Fruit fly (Drosophila melanogaster): ENCODE results near the gene CG31815.
A peak's percentile ranks its signal among the peaks of the same experiment; 100 is the strongest.

CG31815 gene

DNA sequence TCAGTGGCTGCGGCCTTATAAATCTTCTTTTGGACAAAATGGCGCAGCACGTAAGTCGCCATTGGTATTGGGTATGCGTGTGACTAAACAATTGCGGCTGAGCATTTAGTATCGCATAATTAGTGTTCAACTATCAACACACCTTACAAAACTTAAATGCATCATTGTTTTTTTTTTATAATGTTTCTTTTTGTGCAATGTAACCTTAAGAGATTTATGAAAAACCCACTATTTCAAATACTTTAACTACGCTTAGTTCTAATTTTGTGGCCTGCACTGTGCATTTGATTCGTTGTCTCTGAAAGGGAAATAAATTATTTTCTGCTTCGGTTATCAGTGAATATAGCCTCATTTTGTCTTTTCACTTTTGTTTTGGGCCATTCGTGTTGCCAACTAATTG, 38.3 kb downstream of the CG31815 start (continued):
- TF ChIP-seq Neu2 (GFP tag; optimal IDR thresholded peaks at IDR 0.05; ENCODE audit: borderline replicate concordance) (no peak), NC2β (GFP tag; optimal IDR thresholded peaks at IDR 0.05) (peak; percentile 19), lilli (GFP tag; optimal IDR thresholded peaks at IDR 0.05) (peak; percentile 56), CG10267 (tag; optimal IDR thresholded peaks at IDR 0.05) (peak; percentile 56), CG1233 (GFP tag; optimal IDR thresholded peaks at IDR 0.05) (peak; percentile 45), CG11723 (GFP tag; optimal IDR thresholded peaks at IDR 0.05) (no peak), Hmx (GFP tag; optimal IDR thresholded peaks at IDR 0.05) (peak; percentile 1), E2f2 (GFP tag; IDR thresholded peaks at IDR 0.05) (peak; percentile 27; the same call in 1 of the 2 replicates), sna (GFP tag; IDR thresholded peaks at IDR 0.05; ENCODE audit: partially characterized antibody) (no peak), CG15011 (GFP tag; optimal IDR thresholded peaks at IDR 0.05) (peak; percentile 27), disco-r (GFP tag; optimal IDR thresholded peaks at IDR 0.05) (peak; percentile 21), ATbp (GFP tag; optimal IDR thresholded peaks at IDR 0.05) (peak; percentile 59), CG18599 (GFP tag; optimal IDR thresholded peaks at IDR 0.05) (peak; percentile 77), CG2875 (GFP tag; optimal IDR thresholded peaks at IDR 0.05) (peak; percentile 35), CG16813 (GFP tag; IDR thresholded peaks at IDR 0.05; ENCODE audit: partially characterized antibody) (no peak), CG2678 (tag; optimal IDR thresholded peaks at IDR 0.05) (peak; percentile 80), H2.0 (GFP tag; IDR thresholded peaks at IDR 0.05) (peak; percentile 62), E2f1 (GFP tag; IDR thresholded peaks at IDR 0.05) (peak; percentile 44; the same call in 1 of the 2 replicates), croc (GFP tag; conservative IDR thresholded peaks at IDR 0.05) (peak; percentile 34; the same call in 2 of the 3 replicates), CG11456 (GFP tag; IDR thresholded peaks at IDR 0.05) (no peak), dan (GFP tag; IDR thresholded peaks at IDR 0.05) (no peak), CG8478 (optimal IDR thresholded peaks at IDR 0.05) (no peak), Hr3 (GFP tag; optimal IDR thresholded peaks at IDR 0.05) (peak; percentile 52)

DNA sequence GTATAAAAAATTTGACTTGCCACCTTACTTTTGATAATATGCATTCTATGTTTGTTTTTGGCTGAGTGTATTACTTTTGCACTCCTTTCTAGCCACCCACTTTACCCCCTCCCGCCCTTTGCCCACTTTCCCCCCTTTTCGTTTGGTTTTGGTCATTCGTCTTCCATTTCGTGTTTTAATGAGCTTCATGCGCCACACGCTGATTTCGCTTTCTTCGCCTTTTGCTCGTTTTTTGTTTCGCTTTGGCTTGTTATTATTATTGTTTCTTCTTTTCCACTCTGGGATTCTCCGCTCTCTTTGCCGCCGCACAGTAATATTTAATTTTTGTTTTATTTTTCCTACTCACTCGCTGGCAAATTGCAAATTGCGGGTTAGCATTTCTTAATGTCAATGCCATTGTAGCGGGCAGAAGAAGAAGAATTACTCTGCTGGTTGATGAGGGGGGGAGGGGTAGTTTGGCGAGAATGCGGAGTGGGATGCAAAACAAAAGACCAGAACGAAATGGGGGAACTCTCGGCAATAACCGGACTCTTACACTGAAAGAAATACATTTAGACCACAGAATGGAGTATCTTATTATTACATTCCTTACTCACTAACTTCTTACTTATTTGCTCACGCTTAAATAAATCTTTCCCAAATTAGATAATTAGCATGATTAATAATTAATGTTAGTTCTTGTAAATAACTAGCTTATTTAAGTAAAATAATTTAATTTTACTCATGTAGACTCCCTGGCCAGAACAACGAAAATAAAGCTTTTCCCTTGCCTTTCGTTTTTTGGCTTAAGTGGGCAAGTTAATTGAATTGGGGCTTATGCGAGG, 40.1 kb downstream of the CG31815 start:
- TF ChIP-seq Med (GFP tag), result peak; percentile 23
- 0 out of 2 replicates have a peak, but pooled peaks have one; percentile 20 for TF ChIP-seq E2f1 (GFP tag; IDR thresholded peaks at IDR 0.05)
- TF ChIP-seq CG1832 (GFP tag; optimal IDR thresholded peaks at IDR 0.05), result no peak
- 0 out of 4 replicates have a peak, but pooled peaks have one; percentile 11 for TF ChIP-seq chinmo (GFP tag; IDR thresholded peaks at IDR 0.05; ENCODE audit: partially characterized antibody)
- peak; percentile 46 for TF ChIP-seq Blimp-1 (GFP tag; optimal IDR thresholded peaks at IDR 0.05)
- 0 out of 2 replicates have a peak, but pooled peaks have one; percentile 10 for TF ChIP-seq CG3847 (GFP tag; IDR thresholded peaks at IDR 0.05)
- TF ChIP-seq CG32772 (GFP tag; IDR thresholded peaks at IDR 0.05), result no peak
- TF ChIP-seq CG11504 (tag; optimal IDR thresholded peaks at IDR 0.05), result peak; percentile 43
- peak; percentile 59 for TF ChIP-seq Ets65A (GFP tag)
- peak; percentile 49 for TF ChIP-seq gem (tag; optimal IDR thresholded peaks at IDR 0.05)
- peak; percentile 3 for TF ChIP-seq Deaf1 (tag; optimal IDR thresholded peaks at IDR 0.05)
- TF ChIP-seq CG14014 (GFP tag; IDR thresholded peaks at IDR 0.05), result 0 out of 2 replicates have a peak, but pooled peaks have one; percentile 12
- peak; percentile 56 for TF ChIP-seq crol (GFP tag; IDR thresholded peaks at IDR 0.05)
- no peak for TF ChIP-seq CG14965 (GFP tag; optimal IDR thresholded peaks at IDR 0.05; ENCODE audit: borderline replicate concordance)
- peak; percentile 29 for TF ChIP-seq CG18599 (GFP tag; optimal IDR thresholded peaks at IDR 0.05)
- TF ChIP-seq croc (GFP tag; conservative IDR thresholded peaks at IDR 0.05), result no peak
- peak; percentile 44 for TF ChIP-seq Sox102F (GFP tag; optimal IDR thresholded peaks at IDR 0.05)
- no peak for TF ChIP-seq Sry-β (GFP tag; optimal IDR thresholded peaks at IDR 0.05)
- TF ChIP-seq CG2678 (tag; optimal IDR thresholded peaks at IDR 0.05), result peak; percentile 43
- peak; percentile 10 for TF ChIP-seq CG13424 (tag; optimal IDR thresholded peaks at IDR 0.05)
